Worm (Caenorhabditis elegans): Measurements from ENCODE around the gene F16G10.3.

DNA sequence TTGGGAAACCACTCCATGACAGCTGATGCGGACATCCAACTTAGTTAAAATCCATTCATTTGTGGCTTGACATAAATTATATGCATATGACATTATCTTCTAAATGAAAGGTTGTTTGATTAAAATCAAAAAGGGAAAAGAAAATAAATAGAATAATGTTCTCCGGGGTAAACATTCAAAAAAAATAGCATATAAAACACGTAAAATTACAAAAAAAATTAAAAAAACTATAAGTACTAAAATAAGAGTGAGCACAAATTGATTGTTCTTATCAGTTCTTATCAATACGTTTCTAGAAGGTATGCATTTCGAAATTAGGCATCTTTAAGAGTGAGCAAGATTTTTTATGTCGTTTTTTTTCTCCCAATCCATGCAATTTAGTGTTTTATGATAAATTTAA lies 40.5 kb downstream of the F16G10.3 start, which contains the start of gene fbxa-182:
- TF ChIP-seq him-1 (tag; optimal IDR thresholded peaks at IDR 0.05) = no peak
- no peak for TF ChIP-seq W03F9.2 (tag; optimal IDR thresholded peaks at IDR 0.05)
- TF ChIP-seq dao-5 (tag; optimal IDR thresholded peaks at IDR 0.05) = no peak

All from whole organism, L4/young adult.